Fruit fly (Drosophila melanogaster) ovary, adult (tissue): ENCODE data around the gene CG5895.

Experiments used
- CG17801 ChIP-seq: fragments of 200-800 bp; optimal IDR thresholded peaks from 2 replicates; lab custom pipeline; 2019; ENCODE audit warnings: missing biosample characterization, mild to moderate bottlenecking, missing genetic modification characterization, moderate library complexity; ENCODE audit not compliant: partially characterized antibody

The CG5895 gene

DNA sequence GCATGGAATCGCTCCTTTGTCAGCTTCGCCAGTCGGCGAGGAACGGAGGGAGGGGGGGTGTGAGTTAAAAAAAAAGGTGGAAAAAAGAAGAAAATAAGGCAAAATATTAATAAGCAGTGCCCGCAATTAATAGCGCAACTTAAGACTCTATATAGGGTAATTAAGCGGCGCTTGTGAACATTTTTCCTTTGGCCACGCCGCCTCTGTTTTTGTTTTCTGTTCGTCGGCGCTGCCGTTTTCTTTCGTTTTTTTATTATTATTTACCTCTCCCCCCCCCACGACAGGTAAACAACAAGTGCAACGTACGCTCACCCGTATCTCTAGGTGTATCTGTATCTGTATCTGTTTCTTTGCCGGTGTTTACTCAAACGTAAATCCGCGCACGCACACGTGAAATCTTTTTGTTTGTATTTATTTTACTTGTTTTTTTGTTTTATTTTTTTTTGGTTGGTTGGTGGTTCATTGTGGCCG is 8.1 kb upstream of the CG5895 start:
- no peak for TF ChIP-seq CG17801 (GFP tag; lab: Kevin White, UChicago)

DNA sequence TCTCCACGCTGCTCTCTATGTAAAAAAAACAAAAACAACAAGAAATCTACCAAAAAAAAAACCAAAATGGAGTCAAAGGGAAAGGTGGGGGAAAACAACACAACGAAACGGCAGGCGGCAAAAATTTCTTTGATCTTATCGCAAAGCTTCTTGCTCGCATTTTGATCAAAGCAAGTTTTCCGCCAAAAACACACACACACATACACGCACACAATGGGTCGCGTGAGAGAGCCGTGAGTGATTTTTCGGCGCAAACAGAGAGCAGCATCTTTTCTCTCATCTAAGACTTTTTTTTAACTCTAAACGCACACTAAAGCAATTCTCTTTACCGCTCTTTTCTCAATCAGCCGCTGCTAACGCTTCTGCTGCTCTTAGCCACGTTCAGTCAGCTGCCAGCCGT is 6.4 kb upstream of the CG5895 start:
- no peak for TF ChIP-seq CG17801 (GFP tag; lab: Kevin White, UChicago)

DNA sequence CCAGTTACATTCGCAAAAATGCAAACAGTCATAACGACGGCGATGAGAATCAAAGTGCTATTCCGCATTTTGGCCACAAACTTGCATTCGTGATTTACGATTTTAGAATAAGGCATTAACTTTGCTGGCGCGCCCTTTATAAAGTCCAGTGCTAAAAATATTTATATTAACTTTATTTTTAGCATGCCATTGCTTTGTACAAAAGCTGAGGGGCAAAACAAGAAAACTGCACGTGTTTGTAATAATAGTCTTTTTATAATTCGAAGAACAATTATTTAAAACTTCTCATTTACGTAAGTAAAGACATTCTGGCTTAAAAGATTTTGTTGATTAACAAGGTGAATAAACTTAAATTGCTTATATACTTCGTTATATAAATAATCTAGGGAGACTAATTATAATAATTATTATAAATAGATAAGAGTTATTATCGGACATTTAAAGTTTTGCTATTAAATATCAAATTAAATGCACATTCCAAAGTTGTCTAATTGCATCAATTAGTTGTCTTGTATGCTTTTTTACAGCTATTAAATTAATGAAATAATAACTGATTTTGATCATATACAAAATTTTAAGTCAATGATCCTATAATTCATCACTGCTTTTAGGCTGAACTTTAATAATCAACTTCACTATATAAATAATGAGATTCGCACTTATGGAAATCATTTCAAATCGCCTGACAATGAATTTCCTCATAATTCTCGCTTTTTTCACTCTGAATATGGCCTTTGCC is 2.0 kb upstream of the CG5895 start, which contains the start of the genes CG42717 and CG42716:
Gene CG42717, minus strand, starts transcription at position 101 of the 739 bp plus-strand sequence.
Gene CG42716, plus strand, starts transcription at position 689 of the 739 bp plus-strand sequence.
- TF ChIP-seq CG17801 (GFP tag; lab: Kevin White, UChicago): no peak

DNA sequence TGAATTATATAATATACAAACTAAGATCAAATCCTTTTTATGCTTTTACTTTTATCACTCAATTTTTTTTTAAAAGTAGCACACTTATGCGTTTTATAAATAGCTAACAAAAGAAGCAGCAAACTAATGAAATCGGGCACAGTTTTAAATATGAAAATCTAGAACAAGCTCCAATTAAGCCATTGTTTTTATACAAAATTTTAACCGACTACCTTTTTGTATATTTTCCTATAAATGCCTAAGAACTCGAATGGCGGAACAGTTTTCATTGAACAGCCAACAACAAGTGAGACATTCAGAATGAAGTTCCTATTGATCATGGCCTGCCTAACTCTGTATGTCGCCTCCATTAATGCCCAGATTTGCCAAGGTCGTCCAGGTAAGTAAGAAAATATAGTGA is 1.1 kb upstream of the CG5895 start, which contains the start of gene CG42538:
Gene CG42538, plus strand, starts transcription at position 301 of the 400 bp plus-strand sequence.
- TF ChIP-seq CG17801 (GFP tag; lab: Kevin White, UChicago): no peak

DNA sequence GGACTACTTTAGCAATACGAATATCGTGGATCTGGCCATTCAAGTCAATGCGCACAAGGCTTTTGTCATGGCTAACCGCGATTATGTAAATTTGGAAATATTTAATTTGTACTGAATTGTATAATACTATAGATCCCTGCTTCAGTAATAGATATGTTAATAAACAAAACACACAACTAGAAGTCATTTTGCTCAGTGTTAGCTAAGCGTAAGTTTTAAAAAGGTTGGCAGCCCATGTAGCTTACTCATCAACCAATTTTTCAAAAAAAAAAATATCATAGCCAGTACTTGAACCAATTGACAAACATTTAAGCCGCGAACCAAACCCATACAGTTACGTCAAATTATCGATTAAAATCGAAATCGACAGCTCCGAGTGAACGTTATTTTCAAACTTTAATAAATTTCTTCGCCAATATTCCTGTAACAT is 1.8 kb downstream of the CG5895 start:
- TF ChIP-seq CG17801 (GFP tag; lab: Kevin White, UChicago): peak; percentile 55

DNA sequence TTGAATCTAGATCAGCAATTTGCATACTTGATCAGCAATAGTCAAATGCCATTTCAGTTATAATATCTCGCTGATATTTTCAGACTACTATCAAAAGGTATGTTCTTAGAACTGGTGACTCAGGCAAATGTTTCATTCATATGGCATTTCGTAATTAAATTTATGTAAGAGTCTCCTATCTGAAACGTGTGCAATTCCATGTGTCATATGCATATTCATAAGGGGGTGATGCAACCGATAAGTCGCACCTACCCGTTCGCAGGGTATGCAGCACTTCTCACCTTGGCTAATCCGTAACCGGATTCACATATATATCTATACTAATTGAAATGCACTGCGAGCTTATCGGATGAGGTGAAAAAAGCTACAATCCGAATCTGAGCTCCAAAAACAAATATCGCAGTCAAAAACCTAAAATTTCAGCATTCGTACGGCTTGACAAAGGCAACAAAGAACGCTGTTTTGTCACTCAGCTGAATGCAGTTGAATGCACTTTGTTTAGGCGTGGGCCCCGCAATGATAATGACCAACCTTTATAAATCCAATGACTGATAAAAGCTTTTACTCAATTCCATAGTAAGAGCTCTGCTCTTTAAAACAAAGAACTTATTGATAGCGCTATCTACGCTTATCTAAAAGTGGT is 2.5 kb downstream of the CG5895 start:
- peak; percentile 18 for TF ChIP-seq CG17801 (GFP tag; lab: Kevin White, UChicago)

DNA sequence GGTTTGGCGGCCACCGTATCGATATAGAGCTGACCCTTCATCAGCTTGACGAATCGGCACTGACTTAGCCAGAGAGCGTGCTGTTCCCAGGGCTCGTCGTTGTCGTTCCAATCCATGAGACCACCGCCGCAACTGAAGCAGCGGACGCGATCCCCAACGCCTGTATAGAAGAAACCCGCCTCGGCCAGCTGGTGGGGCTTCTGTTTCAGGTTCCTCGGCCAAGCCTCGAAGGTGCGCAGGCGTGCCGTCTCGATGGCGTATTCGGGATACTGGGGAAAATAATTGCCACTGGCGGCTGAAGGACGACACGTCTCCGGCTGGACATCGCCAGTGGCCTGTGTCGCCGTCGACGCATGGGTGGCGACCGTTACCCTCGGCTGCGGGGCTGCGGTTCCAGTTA is 3.8 kb downstream of the CG5895 start:
- no peak for TF ChIP-seq CG17801 (GFP tag; lab: Kevin White, UChicago)

DNA sequence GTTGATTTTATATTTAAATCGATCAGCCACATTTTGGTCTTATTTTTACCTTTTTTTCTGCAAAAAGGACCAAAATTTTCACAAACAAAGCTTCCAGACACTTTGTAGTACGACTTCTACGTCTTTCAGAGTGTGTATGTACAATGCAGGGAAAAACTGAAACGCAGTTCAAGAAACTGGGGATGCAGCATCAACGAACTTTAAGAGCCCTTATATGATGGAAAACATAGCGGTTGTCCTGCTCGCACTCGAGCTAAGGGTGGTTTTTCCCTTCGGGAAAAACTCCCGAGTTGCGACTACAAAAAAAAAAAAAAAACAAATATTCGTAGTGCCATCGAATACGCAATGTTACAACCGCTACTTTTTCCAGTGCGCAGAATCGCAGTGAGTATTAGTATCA is 5.1 kb downstream of the CG5895 start:
- no peak for TF ChIP-seq CG17801 (GFP tag; lab: Kevin White, UChicago)

DNA sequence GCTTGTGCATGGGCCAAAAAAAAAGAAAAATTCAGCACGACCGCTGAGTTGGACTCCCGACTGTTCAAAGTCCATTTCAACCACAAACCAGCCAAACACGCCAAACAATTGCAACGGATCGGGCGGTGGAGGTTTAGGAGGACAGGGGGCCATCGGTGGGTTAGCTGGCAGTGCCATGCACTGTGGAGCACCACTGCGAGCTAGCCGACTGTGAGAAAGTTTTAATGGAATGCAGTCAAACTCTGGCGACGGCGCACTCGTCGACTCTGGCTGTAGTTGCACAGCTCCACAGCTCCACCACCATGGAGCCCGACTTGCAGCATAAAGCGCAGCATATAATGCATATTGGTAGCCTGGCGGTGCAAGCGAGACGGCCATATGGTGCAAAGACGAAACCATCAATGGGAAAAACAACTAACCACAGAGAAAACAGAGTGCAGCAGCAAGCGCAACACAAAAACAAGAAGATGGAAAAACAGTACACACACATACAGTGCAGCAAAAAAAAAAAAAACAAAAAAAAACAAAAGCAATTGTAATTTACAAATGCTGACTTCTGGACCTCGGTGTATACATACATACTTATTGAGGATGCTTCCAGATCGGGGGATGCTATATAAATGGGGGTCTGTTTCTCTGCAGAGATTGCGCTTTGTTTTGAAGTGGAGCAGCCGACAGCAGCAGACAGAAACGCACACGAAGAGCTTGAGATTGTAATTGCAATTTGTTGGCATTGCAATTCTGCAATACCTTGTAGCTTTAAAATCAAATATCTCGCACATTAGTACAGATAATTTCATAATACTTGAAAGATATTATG is 6.2 kb downstream of the CG5895 start:
- TF ChIP-seq CG17801 (GFP tag; lab: Kevin White, UChicago): no peak

DNA sequence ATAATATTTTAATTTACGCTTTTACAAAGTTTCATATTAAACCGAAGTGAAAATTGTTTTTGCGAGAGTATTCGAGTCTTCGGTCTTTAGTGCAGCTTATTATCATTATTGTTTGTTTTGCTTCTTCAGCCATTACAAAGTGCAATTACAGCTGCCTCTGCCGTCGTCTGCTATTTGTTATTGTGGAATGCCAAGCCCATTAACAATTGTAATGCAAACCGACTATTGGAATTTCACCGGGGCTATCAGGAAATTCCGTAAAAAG is 6.7 kb downstream of the CG5895 start:
- no peak for TF ChIP-seq CG17801 (GFP tag; lab: Kevin White, UChicago)

DNA sequence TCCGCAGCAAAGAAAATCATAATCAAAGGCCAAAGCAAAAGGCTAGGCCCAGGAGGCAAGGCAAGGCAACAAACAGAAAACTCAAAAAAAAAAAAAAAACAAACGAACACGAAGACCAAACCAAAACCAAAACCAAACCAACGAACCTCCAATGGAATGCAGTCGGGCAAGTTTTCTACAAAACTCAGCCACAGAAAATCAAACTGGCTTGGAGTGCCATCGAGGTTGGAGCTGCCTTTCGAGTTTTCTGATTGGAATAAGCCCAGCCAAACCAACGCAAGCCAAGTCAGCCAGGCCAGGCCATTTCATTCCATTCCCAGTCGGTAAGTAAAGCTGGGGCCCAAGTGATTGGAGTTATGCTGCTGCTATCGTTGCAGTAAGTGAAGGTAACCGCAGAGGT is 7.4 kb downstream of the CG5895 start:
- TF ChIP-seq CG17801 (GFP tag; lab: Kevin White, UChicago): no peak

DNA sequence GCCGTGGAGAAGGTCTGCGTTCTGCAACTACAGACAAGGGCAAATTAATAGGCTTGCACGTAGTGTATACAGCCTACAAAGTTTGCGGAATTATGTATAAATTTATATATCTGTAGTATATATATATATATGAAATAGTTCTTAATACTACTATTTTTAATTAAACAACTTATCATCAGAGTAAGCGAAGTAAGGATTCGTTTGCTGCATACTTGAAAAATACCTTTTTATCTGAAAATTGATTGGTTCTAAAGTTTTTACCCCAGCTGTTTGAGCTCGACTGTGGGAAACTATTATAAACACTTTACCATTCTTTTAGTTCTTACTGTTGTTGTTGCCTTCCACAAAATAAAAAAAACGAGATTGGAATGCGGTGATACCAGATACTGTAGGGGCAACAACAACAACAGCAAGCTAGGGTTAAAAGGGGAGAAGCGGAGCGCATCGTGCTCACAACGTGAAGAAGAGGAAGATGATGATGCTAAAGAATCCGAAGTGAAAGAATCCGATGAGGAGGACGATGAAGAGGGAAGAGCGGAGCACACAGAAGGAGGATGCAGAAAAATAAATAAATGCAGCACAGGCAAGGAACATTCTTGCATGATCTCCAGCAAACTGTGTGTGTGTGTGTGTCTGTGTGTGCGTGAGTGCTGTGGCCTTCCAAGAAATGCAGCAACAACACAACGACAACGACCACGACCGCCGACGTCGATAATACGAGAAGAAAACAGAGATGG is 7.9 kb downstream of the CG5895 start:
- peak; percentile 20 for TF ChIP-seq CG17801 (GFP tag; lab: Kevin White, UChicago)

DNA sequence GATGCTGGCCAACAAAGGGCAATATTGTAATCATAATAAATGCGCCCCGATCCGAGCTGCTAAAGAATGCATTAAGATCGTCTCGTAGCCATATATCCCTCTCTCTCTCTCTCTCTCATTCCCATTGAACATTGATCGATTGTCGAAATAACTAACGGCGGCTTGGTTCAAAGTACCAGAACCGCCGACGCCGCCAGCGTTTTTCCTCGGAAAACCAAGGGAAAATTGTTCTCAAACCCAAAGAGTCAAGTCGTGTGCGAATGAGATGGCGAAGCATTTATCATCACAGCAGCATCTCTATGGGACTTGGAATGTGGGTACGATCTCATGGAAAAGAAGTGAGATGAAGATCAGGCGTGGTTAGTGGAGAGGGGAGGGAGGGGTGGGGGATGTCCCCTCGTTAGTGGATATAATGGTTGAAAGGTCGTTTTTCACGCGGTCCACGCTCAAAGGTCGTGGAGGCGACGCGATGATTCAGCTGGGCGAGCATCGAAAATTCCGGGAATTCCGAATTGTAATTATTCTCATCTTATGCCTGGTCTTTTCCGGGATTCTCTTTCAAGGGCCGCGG is 8.6 kb downstream of the CG5895 start:
- no peak for TF ChIP-seq CG17801 (GFP tag; lab: Kevin White, UChicago)
